Fruit fly (Drosophila melanogaster): ENCODE data around the gene CG12984.

- TF ChIP-seq Abd-B (GFP tag; optimal IDR thresholded peaks at IDR 0.05) (no peak), ERR (GFP tag; optimal IDR thresholded peaks at IDR 0.05) (no peak), ssp (GFP tag; IDR thresholded peaks at IDR 0.05) (no peak), CG10267 (tag; optimal IDR thresholded peaks at IDR 0.05) (no peak), peb (GFP tag; IDR thresholded peaks at IDR 0.05) (no peak)
Observed at dm6 chr3L:20999639-21000038, 8.2 kb downstream of the CG12984 start.
